Fruit fly (Drosophila melanogaster): ENCODE data around the gene CG11267.

dm6 chr3L:13049671-13050070 lies 33.8 kb downstream of the CG11267 start:
- TF ChIP-seq br (GFP tag; optimal IDR thresholded peaks at IDR 0.05): no peak
- TF ChIP-seq pan (optimal IDR thresholded peaks at IDR 0.05): no peak
- TF ChIP-seq psq (GFP tag; optimal IDR thresholded peaks at IDR 0.05): peak; percentile 5
- peak; percentile 15 for TF ChIP-seq OdsH (GFP tag; optimal IDR thresholded peaks at IDR 0.05)
- peak; percentile 3 for TF ChIP-seq dmrt93B (GFP tag; optimal IDR thresholded peaks at IDR 0.05)
- no peak for TF ChIP-seq Dif (GFP tag; optimal IDR thresholded peaks at IDR 0.05; ENCODE audit: partially characterized antibody)
- no peak for TF ChIP-seq fru (GFP tag; optimal IDR thresholded peaks at IDR 0.05)
